Worm (Caenorhabditis elegans): ENCODE data around the gene tbcc-1.

ce11 chrIII:2746553-2746952 is 41.7 kb upstream of the tbcc-1 start, which contains the start of gene Y71H2AM.14:
- TF ChIP-seq him-1 (tag; optimal IDR thresholded peaks at IDR 0.05) (no peak), dao-5 (tag; optimal IDR thresholded peaks at IDR 0.05) (no peak), W03F9.2 (tag; optimal IDR thresholded peaks at IDR 0.05) (no peak)
